Fruit fly (Drosophila melanogaster): Measurements from ENCODE around the gene dpr5.

Gene dpr5

dm6 chr3R:11458022-11458850 is 41.5 kb upstream of the dpr5 start (continued):
- TF ChIP-seq CG6765 (GFP tag; optimal IDR thresholded peaks at IDR 0.05) = no peak
- TF ChIP-seq bcd (GFP tag; optimal IDR thresholded peaks at IDR 0.05) = peak; percentile 64
- peak; percentile 79 for TF ChIP-seq lmd (GFP tag; IDR thresholded peaks at IDR 0.05)
- TF ChIP-seq ase (GFP tag; IDR thresholded peaks at IDR 0.05) = peak; percentile 69; the same call in 2 of the 3 replicates
- TF ChIP-seq CG15269 (tag; optimal IDR thresholded peaks at IDR 0.05) = peak; percentile 72
- no peak for TF ChIP-seq D (optimal IDR thresholded peaks at IDR 0.05)
- peak; percentile 24 for TF ChIP-seq D (GFP tag; optimal IDR thresholded peaks at IDR 0.05)
- no peak for TF ChIP-seq Bgb (GFP tag; IDR thresholded peaks at IDR 0.05; ENCODE audit: partially characterized antibody)
- TF ChIP-seq nom (GFP tag; optimal IDR thresholded peaks at IDR 0.05) = no peak
- TF ChIP-seq dysf (GFP tag; IDR thresholded peaks at IDR 0.05) = peak; percentile 89
- peak; percentile 86 for TF ChIP-seq CG2120 (GFP tag; optimal IDR thresholded peaks at IDR 0.05)
- peak; percentile 93 for TF ChIP-seq Med (GFP tag)
- TF ChIP-seq gro (GFP tag; optimal IDR thresholded peaks at IDR 0.05) = peak; percentile 71
- TF ChIP-seq peb (GFP tag; IDR thresholded peaks at IDR 0.05) = peak; percentile 31; the same call in 1 of the 2 replicates
- peak; percentile 72 for TF ChIP-seq Antp (GFP tag; optimal IDR thresholded peaks at IDR 0.05)
- no peak for TF ChIP-seq br (optimal IDR thresholded peaks at IDR 0.05)
- TF ChIP-seq CG12942 (GFP tag; optimal IDR thresholded peaks at IDR 0.05) = peak; percentile 29
- TF ChIP-seq CG4730 (GFP tag; IDR thresholded peaks at IDR 0.05) = peak; percentile 78
- no peak for TF ChIP-seq maf-S (GFP tag; optimal IDR thresholded peaks at IDR 0.05)
- TF ChIP-seq D19A (tag; optimal IDR thresholded peaks at IDR 0.05) = peak; percentile 18
- no peak for TF ChIP-seq grn (GFP tag; optimal IDR thresholded peaks at IDR 0.05)
- TF ChIP-seq mam (GFP tag; optimal IDR thresholded peaks at IDR 0.05) = peak; percentile 68
- no peak for TF ChIP-seq wek (GFP tag; optimal IDR thresholded peaks at IDR 0.05)
- peak; percentile 77 for TF ChIP-seq E2f1 (GFP tag; IDR thresholded peaks at IDR 0.05)
- peak; percentile 45 for TF ChIP-seq CG8944 (GFP tag; optimal IDR thresholded peaks at IDR 0.05)
- peak; percentile 71 for TF ChIP-seq CG11085 (GFP tag; IDR thresholded peaks at IDR 0.05)
- TF ChIP-seq tap (tag; optimal IDR thresholded peaks at IDR 0.05) = peak; percentile 45
- TF ChIP-seq Gsc (GFP tag; IDR thresholded peaks at IDR 0.05) = 0 out of 2 replicates have a peak, but pooled peaks have one; percentile 43
- TF ChIP-seq sens-2 (GFP tag; IDR thresholded peaks at IDR 0.05) = 0 out of 2 replicates have a peak, but pooled peaks have one; percentile 38
- TF ChIP-seq Oaz (GFP tag; IDR thresholded peaks at IDR 0.05) = peak; percentile 47; the same call in 1 of the 2 replicates
- TF ChIP-seq CG17359 (tag; optimal IDR thresholded peaks at IDR 0.05) = peak; percentile 63
- TF ChIP-seq Dbx (GFP tag; IDR thresholded peaks at IDR 0.05) = peak; percentile 82
- TF ChIP-seq Aef1 (GFP tag; IDR thresholded peaks at IDR 0.05) = peak; percentile 86
- peak; percentile 54 for TF ChIP-seq CG12659 (GFP tag; optimal IDR thresholded peaks at IDR 0.05)
- TF ChIP-seq CG6854 (GFP tag; optimal IDR thresholded peaks at IDR 0.05) = peak; percentile 38
- TF ChIP-seq ewg (GFP tag; optimal IDR thresholded peaks at IDR 0.05) = peak; percentile 26
- peak; percentile 48 for TF ChIP-seq tx (GFP tag; optimal IDR thresholded peaks at IDR 0.05)
- peak; percentile 82 for TF ChIP-seq CG14667 (GFP tag; IDR thresholded peaks at IDR 0.05)
- peak; percentile 22 for TF ChIP-seq NK7.1 (GFP tag; optimal IDR thresholded peaks at IDR 0.05)
- no peak for TF ChIP-seq pfk (GFP tag; optimal IDR thresholded peaks at IDR 0.05)
- TF ChIP-seq CG4404 (GFP tag; IDR thresholded peaks at IDR 0.05) = peak; percentile 46; the same call in 1 of the 2 replicates
- TF ChIP-seq CTCF (GFP tag; optimal IDR thresholded peaks at IDR 0.05) = no peak
- TF ChIP-seq CG1603 (tag; optimal IDR thresholded peaks at IDR 0.05) = peak; percentile 66
- TF ChIP-seq CG5245 (GFP tag; optimal IDR thresholded peaks at IDR 0.05) = peak; percentile 56
- no peak for TF ChIP-seq corto (GFP tag; optimal IDR thresholded peaks at IDR 0.05)
- peak; percentile 41 for TF ChIP-seq chn (GFP tag; optimal IDR thresholded peaks at IDR 0.05)
- TF ChIP-seq pan (optimal IDR thresholded peaks at IDR 0.05) = no peak
- TF ChIP-seq pan (GFP tag; optimal IDR thresholded peaks at IDR 0.05 in 1 of 2, IDR thresholded peaks at IDR 0.05 in 1 of 2) = peak in 1 of 2 experiments; percentile 85
- TF ChIP-seq CG14441 (GFP tag; IDR thresholded peaks at IDR 0.05) = peak; percentile 90
- peak; percentile 79 for TF ChIP-seq Gug (GFP tag; IDR thresholded peaks at IDR 0.05)
- TF ChIP-seq Side (GFP tag; optimal IDR thresholded peaks at IDR 0.05) = peak; percentile 35
